Fruit fly (Drosophila melanogaster) whole organism, prepupa: ENCODE data around the gene RabX5.

Experiments used
- Blimp-1 ChIP-seq: fragments of 200-800 bp; sonication (Bioruptor generic); optimal IDR thresholded peaks from 3 replicates; lab custom pipeline; 2017; ENCODE audit warnings: missing biosample characterization, missing genetic modification characterization, mild to moderate bottlenecking, moderate library complexity, missing genetic modification reagents
- CG10631 ChIP-seq: fragments of 200-800 bp; sonication (Bioruptor generic); optimal IDR thresholded peaks from 2 replicates; lab custom pipeline; 2016; ENCODE audit warnings: missing biosample characterization, missing genetic modification characterization
- CG10669 ChIP-seq: fragments of 200-800 bp; sonication (Bioruptor generic); optimal IDR thresholded peaks from 3 replicates; lab custom pipeline; 2018; ENCODE audit warnings: missing biosample characterization, mild to moderate bottlenecking, missing genetic modification characterization, moderate library complexity
- CG11294 ChIP-seq: fragments of 200-800 bp; sonication (Bioruptor generic); IDR thresholded peaks from 2 replicates; pipeline ENCODE4 v1.3.6; 2022; ENCODE audit warnings: missing biosample characterization, missing genetic modification characterization
- CG11902 ChIP-seq: fragments of 200-800 bp; sonication (Bioruptor generic); optimal IDR thresholded peaks from 3 replicates; lab custom pipeline; 2016; ENCODE audit warnings: missing biosample characterization, missing genetic modification characterization
- CG15336 ChIP-seq: fragments of 200-800 bp; sonication (Bioruptor generic); IDR thresholded peaks from 2 replicates; pipeline ENCODE4 v1.3.6; 2022; ENCODE audit warnings: missing biosample characterization, missing genetic modification characterization
- CG1621 ChIP-seq: fragments of 200-800 bp; sonication (Bioruptor generic); optimal IDR thresholded peaks from 3 replicates; lab custom pipeline; 2018; ENCODE audit warnings: missing biosample characterization, mild to moderate bottlenecking, missing genetic modification characterization
- CG31627 ChIP-seq: fragments of 200-800 bp; sonication (Bioruptor generic); optimal IDR thresholded peaks from 3 replicates; lab custom pipeline; 2016; ENCODE audit warnings: missing biosample characterization, missing genetic modification characterization
- CG32006 ChIP-seq: fragments of 200-800 bp; sonication (Bioruptor generic); optimal IDR thresholded peaks from 3 replicates; lab custom pipeline; 2017; ENCODE audit warnings: missing biosample characterization, mild to moderate bottlenecking, missing genetic modification characterization
- CG34406 ChIP-seq: fragments of 200-800 bp; sonication (Bioruptor generic); optimal IDR thresholded peaks from 3 replicates; lab custom pipeline; 2016; ENCODE audit warnings: missing biosample characterization, missing genetic modification characterization
- CG6276 ChIP-seq: fragments of 200-800 bp; sonication (Bioruptor generic); optimal IDR thresholded peaks from 2 replicates; lab custom pipeline; 2017; ENCODE audit warnings: missing biosample characterization, mild to moderate bottlenecking, missing genetic modification characterization
- CG6792 ChIP-seq: fragments of 200-800 bp; sonication (Bioruptor generic); optimal IDR thresholded peaks from 3 replicates; lab custom pipeline; 2016; ENCODE audit warnings: missing biosample characterization, missing genetic modification characterization
- CG6808 ChIP-seq: fragments of 200-800 bp; sonication (Bioruptor generic); optimal IDR thresholded peaks from 3 replicates; lab custom pipeline; 2017; ENCODE audit warnings: missing biosample characterization, missing genetic modification characterization, mild to moderate bottlenecking, moderate library complexity, missing genetic modification reagents
- CG7368 ChIP-seq: fragments of 200-800 bp; sonication (Bioruptor generic); optimal IDR thresholded peaks from 3 replicates; lab custom pipeline; 2016; ENCODE audit warnings: missing biosample characterization, missing genetic modification characterization
- CG8319 ChIP-seq: fragments of 200-800 bp; sonication (Bioruptor generic); optimal IDR thresholded peaks from 3 replicates; lab custom pipeline; 2016; ENCODE audit warnings: missing biosample characterization, missing genetic modification characterization
- CG8632 ChIP-seq: fragments of 200-800 bp; sonication (Bioruptor generic); optimal IDR thresholded peaks from 3 replicates; lab custom pipeline; 2016; ENCODE audit warnings: missing biosample characterization, missing genetic modification characterization
- Eip78C ChIP-seq: fragments of 200-800 bp; sonication (Bioruptor generic); peaks from one replicate; lab custom pipeline; 2016; ENCODE audit warnings: missing biosample characterization, missing genetic modification characterization
- Eip93F ChIP-seq: fragments of 200-800 bp; sonication (Bioruptor generic); optimal IDR thresholded peaks from 2 replicates; lab custom pipeline; 2016; ENCODE audit warnings: missing biosample characterization, mild to moderate bottlenecking, missing genetic modification characterization
- Gug ChIP-seq: fragments of 200-800 bp; sonication (Bioruptor generic); IDR thresholded peaks from 2 replicates; pipeline ENCODE4 v1.3.6; 2022; ENCODE audit warnings: missing biosample characterization, missing genetic modification characterization
- Hr38 ChIP-seq: sonication (Bioruptor generic); optimal IDR thresholded peaks from 2 replicates; lab custom pipeline; 2016; ENCODE audit warnings: missing biosample characterization, missing genetic modification characterization
- Hr4 ChIP-seq: fragments of 200-800 bp; sonication (Bioruptor generic); optimal IDR thresholded peaks from 3 replicates; lab custom pipeline; 2016; ENCODE audit warnings: missing biosample characterization, missing genetic modification characterization
- Lpt ChIP-seq: fragments of 200-800 bp; sonication (Bioruptor generic); optimal IDR thresholded peaks from 3 replicates; lab custom pipeline; 2016; ENCODE audit warnings: missing biosample characterization, missing genetic modification characterization
- OdsH ChIP-seq: fragments of 200-800 bp; sonication (Bioruptor generic); optimal IDR thresholded peaks from 3 replicates; lab custom pipeline; 2016; ENCODE audit warnings: missing biosample characterization, missing genetic modification characterization
- Smox ChIP-seq: fragments of 200-800 bp; sonication (Bioruptor generic); optimal IDR thresholded peaks from 3 replicates; lab custom pipeline; 2016; ENCODE audit warnings: missing biosample characterization, missing genetic modification characterization
- Sox15 ChIP-seq: fragments of 200-800 bp; sonication (Bioruptor generic); optimal IDR thresholded peaks from 3 replicates; lab custom pipeline; 2016; ENCODE audit warnings: missing biosample characterization, missing genetic modification characterization
- achi ChIP-seq: fragments of 200-800 bp; sonication (Bioruptor generic); optimal IDR thresholded peaks from 3 replicates; lab custom pipeline; 2016; ENCODE audit warnings: missing biosample characterization, missing genetic modification characterization
- cyc ChIP-seq: fragments of 200-800 bp; sonication (Bioruptor generic); optimal IDR thresholded peaks from 3 replicates; lab custom pipeline; 2016; ENCODE audit warnings: missing biosample characterization, missing genetic modification characterization
- dac ChIP-seq: fragments of 200-800 bp; sonication (Bioruptor generic); optimal IDR thresholded peaks from 2 replicates; lab custom pipeline; 2017; ENCODE audit warnings: missing biosample characterization, mild to moderate bottlenecking, missing genetic modification characterization
- esn ChIP-seq: fragments of 200-800 bp; sonication (Bioruptor generic); optimal IDR thresholded peaks from 2 replicates; lab custom pipeline; 2016; ENCODE audit warnings: missing biosample characterization, mild to moderate bottlenecking, missing genetic modification characterization, moderate library complexity
- fd59A ChIP-seq: fragments of 200-800 bp; sonication (Bioruptor generic); optimal IDR thresholded peaks from 2 replicates; lab custom pipeline; 2017; ENCODE audit warnings: missing biosample characterization, mild to moderate bottlenecking, missing genetic modification characterization, missing genetic modification reagents
- fd85E ChIP-seq: fragments of 200-800 bp; sonication (Bioruptor generic); optimal IDR thresholded peaks from 3 replicates; lab custom pipeline; 2016; ENCODE audit warnings: missing biosample characterization, missing genetic modification characterization
- lz ChIP-seq: fragments of 200-800 bp; sonication (Bioruptor generic); optimal IDR thresholded peaks from 3 replicates; lab custom pipeline; 2016; ENCODE audit warnings: missing biosample characterization, missing genetic modification characterization
- net ChIP-seq: fragments of 200-800 bp; sonication (Bioruptor generic); optimal IDR thresholded peaks from 3 replicates; lab custom pipeline; 2016; ENCODE audit warnings: missing biosample characterization, missing genetic modification characterization
- pdm3 ChIP-seq: fragments of 200-800 bp; sonication (Bioruptor generic); optimal IDR thresholded peaks from 3 replicates; lab custom pipeline; 2016; ENCODE audit warnings: missing biosample characterization, missing genetic modification characterization
- salr ChIP-seq, 2 experiments: fragments of 200-800 bp; sonication (Bioruptor generic); optimal IDR thresholded peaks; 3 replicates each; lab custom pipeline; 2016 to 2018; ENCODE audit warnings: missing biosample characterization in 2 of 2, missing genetic modification characterization in 2 of 2, mild to moderate bottlenecking in 1 of 2
- spab ChIP-seq: fragments of 200-800 bp; sonication (Bioruptor generic); optimal IDR thresholded peaks from 2 replicates; lab custom pipeline; 2017; ENCODE audit warnings: missing biosample characterization, mild to moderate bottlenecking, missing genetic modification characterization, missing genetic modification reagents
- ss ChIP-seq, 2 experiments: fragments of 200-800 bp; sonication (Bioruptor generic); optimal IDR thresholded peaks; 2 replicates in 1 of 2; 3 replicates in 1 of 2; lab custom pipeline; 2017 to 2018; ENCODE audit warnings: mild to moderate bottlenecking in 2 of 2, missing biosample characterization in 2 of 2, missing genetic modification characterization in 2 of 2, moderate library complexity in 1 of 2
- topi ChIP-seq: fragments of 200-800 bp; sonication (Bioruptor generic); optimal IDR thresholded peaks from 3 replicates; lab custom pipeline; 2016; ENCODE audit warnings: missing biosample characterization, missing genetic modification characterization
- vri ChIP-seq: fragments of 200-800 bp; sonication (Bioruptor generic); optimal IDR thresholded peaks from 3 replicates; lab custom pipeline; 2016; ENCODE audit warnings: missing biosample characterization, mild to moderate bottlenecking, missing genetic modification characterization

Gene RabX5

dm6 chr3L:1710562-1710961, 40.7 kb upstream of the RabX5 start (continued):
- TF ChIP-seq achi = peak; percentile 36
- no peak for TF ChIP-seq net (GFP tag; lab: Kevin White, UChicago)
- TF ChIP-seq pdm3 (GFP tag; lab: Kevin White, UChicago) = peak; percentile 16
- TF ChIP-seq CG6276 (GFP tag; lab: Kevin White, UChicago) = no peak
- TF ChIP-seq CG6792 (GFP tag; lab: Kevin White, UChicago) = peak; percentile 32
- no peak for TF ChIP-seq Lpt (GFP tag; lab: Kevin White, UChicago)
- peak; percentile 37 for TF ChIP-seq CG32006 (GFP tag; lab: Kevin White, UChicago)
- TF ChIP-seq lz (GFP tag; lab: Kevin White, UChicago) = peak; percentile 46
- peak; percentile 34 for TF ChIP-seq CG10631 (GFP tag; lab: Kevin White, UChicago)
- TF ChIP-seq cyc (GFP tag; lab: Kevin White, UChicago) = peak; percentile 49
- no peak for TF ChIP-seq Hr4 (GFP tag; lab: Kevin White, UChicago)
- TF ChIP-seq Eip78C = peak; percentile 74
- TF ChIP-seq vri (GFP tag; lab: Kevin White, UChicago) = no peak
- TF ChIP-seq CG10669 = peak; percentile 49
- no peak for TF ChIP-seq Hr38 (GFP tag; lab: Kevin White, UChicago)
- TF ChIP-seq CG34406 (GFP tag; lab: Kevin White, UChicago) = peak; percentile 13
- TF ChIP-seq OdsH (GFP tag; lab: Kevin White, UChicago) = peak; percentile 35
- no peak for TF ChIP-seq CG8632 (GFP tag; lab: Kevin White, UChicago)
- TF ChIP-seq salr (GFP tag; optimal IDR thresholded peaks at IDR 0.05; lab: Kevin White, UChicago) = no peak
- peak; percentile 37 for TF ChIP-seq Smox (GFP tag; lab: Kevin White, UChicago)
- TF ChIP-seq topi (GFP tag; lab: Kevin White, UChicago) = peak; percentile 53
- peak; percentile 20 for TF ChIP-seq CG6808 (GFP tag; lab: Kevin White, UChicago)
- no peak for TF ChIP-seq fd85E
- no peak for TF ChIP-seq Sox15 (GFP tag; lab: Kevin White, UChicago)
- TF ChIP-seq Gug = no peak
- no peak for TF ChIP-seq spab (GFP tag; lab: Kevin White, UChicago)
- peak; percentile 2 for TF ChIP-seq fd59A (GFP tag; lab: Kevin White, UChicago)
- TF ChIP-seq esn = peak; percentile 11
- TF ChIP-seq Eip93F = no peak

DNA sequence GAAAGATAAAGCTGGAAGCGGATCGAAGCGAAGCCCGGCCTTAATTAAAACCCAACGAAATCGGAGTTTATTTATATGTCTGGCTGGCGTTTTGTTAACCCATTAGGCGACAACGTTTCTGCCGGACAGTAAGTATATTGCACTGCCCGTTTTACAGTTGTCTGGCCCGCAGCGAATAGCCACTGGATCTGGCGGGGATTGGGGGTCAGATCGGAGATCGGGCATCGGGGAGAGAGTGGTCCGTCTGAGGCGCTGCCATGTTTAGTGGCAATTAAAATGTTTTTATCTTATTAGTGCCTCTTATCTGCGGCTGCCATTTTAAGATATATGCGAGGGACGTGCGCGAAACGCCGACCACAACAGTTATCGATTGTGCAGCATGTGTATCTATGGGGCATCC, 39.3 kb upstream of the RabX5 start:
- no peak for TF ChIP-seq Blimp-1 (GFP tag; lab: Kevin White, UChicago)
- no peak for TF ChIP-seq CG8632 (GFP tag; lab: Kevin White, UChicago)
- no peak for TF ChIP-seq Smox (GFP tag; lab: Kevin White, UChicago)
- TF ChIP-seq CG15336 = no peak
- no peak for TF ChIP-seq lz (GFP tag; lab: Kevin White, UChicago)
- no peak for TF ChIP-seq CG32006 (GFP tag; lab: Kevin White, UChicago)
- TF ChIP-seq spab (GFP tag; lab: Kevin White, UChicago) = no peak
- TF ChIP-seq CG10669 = no peak
- no peak for TF ChIP-seq dac (GFP tag; lab: Kevin White, UChicago)
- no peak for TF ChIP-seq Lpt (GFP tag; lab: Kevin White, UChicago)
- TF ChIP-seq CG8319 = no peak
- TF ChIP-seq CG11294 = no peak
- TF ChIP-seq CG31627 (GFP tag; lab: Kevin White, UChicago) = no peak
- TF ChIP-seq CG11902 = no peak
- TF ChIP-seq ss (GFP tag; optimal IDR thresholded peaks at IDR 0.05; lab: Kevin White, UChicago) = no peak
- no peak for TF ChIP-seq CG1621 (tag; lab: Kevin White, UChicago)
- no peak for TF ChIP-seq salr (GFP tag; optimal IDR thresholded peaks at IDR 0.05; lab: Kevin White, UChicago)
- no peak for TF ChIP-seq CG7368 (GFP tag; lab: Kevin White, UChicago)
- TF ChIP-seq CG10631 (GFP tag; lab: Kevin White, UChicago) = no peak
